Fruit fly (Drosophila melanogaster) whole organism, adult: ENCODE measurements around the gene CAH4.

Experiments used
- CG12768 ChIP-seq: fragments of 200-800 bp; sonication (Bioruptor generic); optimal IDR thresholded peaks from 2 replicates; lab custom pipeline; 2017; ENCODE audit warnings: missing biosample characterization, missing genetic modification characterization, mild to moderate bottlenecking, moderate library complexity, missing genetic modification reagents
- CG1620 ChIP-seq: fragments of 200-800 bp; sonication (Bioruptor generic); optimal IDR thresholded peaks from 2 replicates; lab custom pipeline; 2016; ENCODE audit warnings: missing biosample characterization, missing genetic modification characterization
- CG33017 ChIP-seq: fragments of 200-800 bp; sonication (Bioruptor generic); optimal IDR thresholded peaks from 2 replicates; lab custom pipeline; 2018; ENCODE audit warnings: missing biosample characterization, mild to moderate bottlenecking, missing genetic modification characterization, moderate library complexity
- CG7101 ChIP-seq: fragments of 200-800 bp; sonication (Bioruptor generic); optimal IDR thresholded peaks from 2 replicates; lab custom pipeline; 2018; ENCODE audit warnings: missing biosample characterization, mild to moderate bottlenecking, missing genetic modification characterization, moderate library complexity
- Mnt ChIP-seq: fragments of 200-800 bp; sonication (Bioruptor generic); optimal IDR thresholded peaks from 2 replicates; lab custom pipeline; 2016; ENCODE audit warnings: missing biosample characterization, mild to moderate bottlenecking, missing genetic modification characterization
- cnc ChIP-seq, 2 experiments: fragments of >200 bp; optimal IDR thresholded peaks; 2 replicates each; lab custom pipeline; 2017
- kay ChIP-seq: fragments of 200-800 bp; sonication (Bioruptor generic); peaks from one replicate; lab custom pipeline; 2016; ENCODE audit warnings: missing biosample characterization, missing genetic modification characterization, borderline replicate concordance
- tj ChIP-seq: fragments of 200-800 bp; sonication (Bioruptor generic); optimal IDR thresholded peaks from 3 replicates; lab custom pipeline; 2017; ENCODE audit warnings: missing biosample characterization, mild to moderate bottlenecking, missing genetic modification characterization, moderate library complexity

DNA sequence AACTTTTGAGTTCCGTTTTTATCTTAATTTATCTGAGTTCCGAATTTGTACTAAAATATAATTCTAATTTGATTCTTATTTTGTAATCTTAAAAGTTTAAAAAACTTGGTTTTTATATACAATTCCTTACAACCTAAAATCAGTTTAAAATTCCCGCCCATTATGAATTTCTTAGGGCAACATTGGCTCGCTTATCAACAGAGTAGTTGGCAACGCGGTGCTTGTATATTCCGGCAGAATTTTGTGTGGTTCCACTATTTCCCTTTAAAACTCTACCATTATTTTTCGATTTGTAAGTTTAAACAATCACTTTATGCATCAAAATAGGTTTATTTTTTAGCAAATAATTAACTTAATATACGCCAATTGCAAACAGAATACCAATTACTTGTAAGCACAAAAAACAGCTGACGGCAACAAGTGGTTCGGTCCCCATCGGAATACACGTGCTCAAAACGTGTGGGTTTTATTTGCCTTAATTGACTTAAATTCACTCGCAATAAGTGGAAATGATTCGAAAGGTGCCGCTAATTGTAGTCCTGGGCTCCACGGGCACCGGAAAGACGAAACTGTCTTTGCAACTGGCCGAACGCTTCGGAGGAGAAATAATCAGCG lies 19.6 kb upstream of the CAH4 start, which contains the start of the genes CG11089 and CG31381:
- TF ChIP-seq CG12768 (GFP tag; lab: Kevin White, UChicago) (no peak), tj (GFP tag; lab: Kevin White, UChicago) (peak; percentile 46), Mnt (GFP tag; lab: Kevin White, UChicago) (peak; percentile 80), CG1620 (GFP tag; lab: Kevin White, UChicago) (no peak), kay (GFP tag; lab: Kevin White, UChicago) (no peak), cnc (optimal IDR thresholded peaks at IDR 0.05; lab: Kevin White, UChicago) (no peak), CG33017 (tag; lab: Kevin White, UChicago) (no peak), CG7101 (tag; lab: Kevin White, UChicago) (no peak)
